Worm (Caenorhabditis elegans) whole organism, L1 larva: ENCODE results near the gene F02C9.1.

ENCODE experiments used
- C16A3.4 ChIP-seq: fragments of 150-350 bp; optimal IDR thresholded peaks from 2 replicates; lab custom pipeline; 2014; ENCODE audit warnings: missing biosample characterization, missing genetic modification characterization
- F16B12.6 ChIP-seq: fragments of 150-350 bp; optimal IDR thresholded peaks from 2 replicates; lab custom pipeline; 2014; ENCODE audit warnings: missing biosample characterization, missing genetic modification characterization
- Y116A8C.19 ChIP-seq: sonication (generic microtip); optimal IDR thresholded peaks from 2 replicates; lab custom pipeline; 2016; ENCODE audit warnings: missing compliant biosample characterization, missing genetic modification characterization, borderline replicate concordance
- aha-1 ChIP-seq: fragments of 150-350 bp; optimal IDR thresholded peaks from 2 replicates; lab custom pipeline; 2014; ENCODE audit warnings: missing biosample characterization, missing genetic modification characterization
- alr-1 ChIP-seq: fragments of 200-800 bp; sonication (Bioruptor generic); optimal IDR thresholded peaks from 2 replicates; lab custom pipeline; 2018; ENCODE audit warnings: borderline replicate concordance, mild to moderate bottlenecking, missing genetic modification characterization, missing compliant biosample characterization
- aly-2 ChIP-seq: fragments of 150-350 bp; optimal IDR thresholded peaks from 2 replicates; lab custom pipeline; 2014; ENCODE audit warnings: missing biosample characterization, missing genetic modification characterization
- blmp-1 ChIP-seq: fragments of 150-350 bp; optimal IDR thresholded peaks from 2 replicates; lab custom pipeline; 2014; ENCODE audit warnings: missing biosample characterization, missing genetic modification characterization
- ceh-82 ChIP-seq, 3 experiments: fragments of 150-350 bp in 1 of 3; sonication (generic microtip) in 2 of 3; optimal IDR thresholded peaks; 2 replicates each; lab custom pipeline; 2014 to 2017; ENCODE audit warnings: missing biosample characterization in 3 of 3, missing genetic modification characterization in 3 of 3
- ceh-90 ChIP-seq: sonication (generic microtip); optimal IDR thresholded peaks from 2 replicates; lab custom pipeline; 2016; ENCODE audit warnings: missing genetic modification characterization, missing compliant biosample characterization
- ces-1 ChIP-seq: fragments of 150-350 bp; optimal IDR thresholded peaks from 2 replicates; lab custom pipeline; 2014; ENCODE audit warnings: missing biosample characterization, missing genetic modification reagents, missing genetic modification characterization
- efl-3 ChIP-seq: fragments of 200-800 bp; sonication (Bioruptor generic); optimal IDR thresholded peaks from 2 replicates; lab custom pipeline; 2018; ENCODE audit warnings: mild to moderate bottlenecking, missing genetic modification characterization, missing compliant biosample characterization
- elt-2 ChIP-seq: sonication (generic microtip); optimal IDR thresholded peaks from 2 replicates; lab custom pipeline; 2016; ENCODE audit warnings: missing genetic modification characterization, mild to moderate bottlenecking, inconsistent platforms, missing compliant biosample characterization, missing genetic modification reagents
- elt-3 ChIP-seq, 6 experiments: fragments of 150-350 bp in 1 of 6; sonication (generic microtip); optimal IDR thresholded peaks; 2 replicates each; lab custom pipeline; 2017 to 2018; ENCODE audit warnings: missing biosample characterization in 6 of 6, missing genetic modification characterization in 6 of 6, inconsistent platforms in 1 of 6
- fkh-10 ChIP-seq: sonication (generic microtip); optimal IDR thresholded peaks from 2 replicates; lab custom pipeline; 2017; ENCODE audit warnings: missing biosample characterization, missing genetic modification reagents, missing genetic modification characterization
- fkh-4 ChIP-seq: sonication (generic microtip); optimal IDR thresholded peaks from 2 replicates; lab custom pipeline; 2016; ENCODE audit warnings: missing compliant biosample characterization, missing genetic modification characterization, borderline replicate concordance
- fos-1 ChIP-seq: fragments of 150-350 bp; optimal IDR thresholded peaks from 2 replicates; lab custom pipeline; 2014; ENCODE audit warnings: missing biosample characterization, missing genetic modification characterization
- jun-1 ChIP-seq: fragments of 150-350 bp; optimal IDR thresholded peaks from 2 replicates; lab custom pipeline; 2014; ENCODE audit warnings: missing biosample characterization, missing genetic modification reagents, missing genetic modification characterization
- lin-13 ChIP-seq: fragments of 150-350 bp; optimal IDR thresholded peaks from 2 replicates; lab custom pipeline; 2014; ENCODE audit warnings: missing biosample characterization, missing genetic modification reagents, missing genetic modification characterization
- lin-35 ChIP-seq, 2 experiments: fragments of 150-350 bp; optimal IDR thresholded peaks; 2 replicates each; lab custom pipeline; 2014; ENCODE audit warnings: missing biosample characterization in 2 of 2, missing genetic modification characterization in 2 of 2, missing genetic modification reagents in 2 of 2
- mdl-1 ChIP-seq, 2 experiments: fragments of 150-350 bp; optimal IDR thresholded peaks; 2 replicates each; lab custom pipeline; 2014 to 2017; ENCODE audit warnings: missing biosample characterization in 2 of 2, missing genetic modification characterization in 2 of 2, inconsistent platforms in 1 of 2
- mef-2 ChIP-seq: fragments of 150-350 bp; optimal IDR thresholded peaks from 2 replicates; lab custom pipeline; 2014; ENCODE audit warnings: missing biosample characterization, missing genetic modification characterization
- nhr-11 ChIP-seq: fragments of 150-350 bp; optimal IDR thresholded peaks from 2 replicates; lab custom pipeline; 2014; ENCODE audit warnings: missing biosample characterization, missing genetic modification characterization
- nhr-19 ChIP-seq: fragments of 200-800 bp; sonication (Bioruptor generic); conservative IDR thresholded peaks from 2 replicates; pipeline ENCODE4 v1.3.6; 2022; ENCODE audit warnings: missing genetic modification characterization, missing compliant biosample characterization
- nhr-28 ChIP-seq: fragments of 150-350 bp; optimal IDR thresholded peaks from 2 replicates; lab custom pipeline; 2014; ENCODE audit warnings: missing biosample characterization, missing genetic modification characterization
- nhr-76 ChIP-seq: sonication (generic microtip); optimal IDR thresholded peaks from 2 replicates; lab custom pipeline; 2017; ENCODE audit warnings: missing biosample characterization, missing genetic modification characterization
- nhr-90 ChIP-seq: sonication (generic microtip); optimal IDR thresholded peaks from 2 replicates; lab custom pipeline; 2016; ENCODE audit warnings: mild to moderate bottlenecking, missing genetic modification characterization, missing compliant biosample characterization; ENCODE audit not compliant: poor library complexity
- pag-3 ChIP-seq: sonication (generic microtip); optimal IDR thresholded peaks from 2 replicates; lab custom pipeline; 2017; ENCODE audit warnings: missing genetic modification characterization, mild to moderate bottlenecking, missing compliant biosample characterization, antibody characterized with exemption, borderline replicate concordance; ENCODE audit not compliant: insufficient read depth
- pax-3 ChIP-seq: fragments of 200-800 bp; sonication (Bioruptor generic); optimal IDR thresholded peaks from 2 replicates; lab custom pipeline; 2018; ENCODE audit warnings: mild to moderate bottlenecking, missing genetic modification characterization, moderate library complexity, missing compliant biosample characterization
- swsn-7 ChIP-seq: sonication (generic microtip); optimal IDR thresholded peaks from 2 replicates; lab custom pipeline; 2016; ENCODE audit warnings: missing genetic modification characterization, missing compliant biosample characterization
- unc-130 ChIP-seq: fragments of 150-350 bp; optimal IDR thresholded peaks from 2 replicates; lab custom pipeline; 2017; ENCODE audit warnings: missing biosample characterization, missing genetic modification characterization, inconsistent platforms
- unc-30 ChIP-seq: sonication (generic microtip); optimal IDR thresholded peaks from 2 replicates; lab custom pipeline; 2017; ENCODE audit warnings: missing biosample characterization, missing genetic modification characterization
- unc-98 ChIP-seq: fragments of 200-800 bp; sonication (Bioruptor generic); IDR thresholded peaks from 2 replicates; pipeline ENCODE4 v1.3.6; 2022; ENCODE audit warnings: missing genetic modification characterization, missing compliant biosample characterization
- xbp-1 ChIP-seq: sonication (generic microtip); optimal IDR thresholded peaks from 2 replicates; lab custom pipeline; 2016; ENCODE audit warnings: missing genetic modification characterization, missing compliant biosample characterization
- zip-4 ChIP-seq: fragments of 200-800 bp; sonication (Bioruptor generic); optimal IDR thresholded peaks from 2 replicates; lab custom pipeline; 2018; ENCODE audit warnings: mild to moderate bottlenecking, missing genetic modification characterization, moderate library complexity, missing compliant biosample characterization
- ztf-11 ChIP-seq, 2 experiments: sonication (generic microtip); optimal IDR thresholded peaks; 2 replicates each; lab custom pipeline; 2016 to 2017; ENCODE audit warnings: missing genetic modification characterization in 2 of 2, missing biosample characterization in 1 of 2, missing compliant biosample characterization in 1 of 2
- ztf-4 ChIP-seq: fragments of 150-350 bp; optimal IDR thresholded peaks from 2 replicates; lab custom pipeline; 2014; ENCODE audit warnings: missing biosample characterization, missing genetic modification characterization

Gene F02C9.1

ce11 chrV:3145241-3145640 is 6.7 kb downstream of the F02C9.1 start:
- no peak for TF ChIP-seq fkh-4
- TF ChIP-seq zip-4 (GFP tag; lab: Kevin White, UChicago) = no peak
- TF ChIP-seq elt-2 (tag; lab: Kevin White, UChicago) = no peak
- TF ChIP-seq nhr-28 (tag; lab: Kevin White, UChicago) = no peak
- no peak for TF ChIP-seq Y116A8C.19 (tag; lab: Kevin White, UChicago)
- no peak for TF ChIP-seq fos-1 (tag; lab: Kevin White, UChicago)
- TF ChIP-seq ztf-4 (tag; lab: Kevin White, UChicago) = no peak
- TF ChIP-seq unc-30 (tag; lab: Kevin White, UChicago) = no peak
- TF ChIP-seq aha-1 (tag; lab: Kevin White, UChicago) = no peak
- no peak for TF ChIP-seq fkh-10 (GFP tag; lab: Kevin White, UChicago)
- TF ChIP-seq unc-98 (GFP tag; lab: Robert Waterston, UW) = no peak
- no peak for TF ChIP-seq mef-2
- TF ChIP-seq unc-130 (tag; lab: Kevin White, UChicago) = no peak
- no peak for TF ChIP-seq xbp-1 (tag; lab: Kevin White, UChicago)
- TF ChIP-seq nhr-90 = no peak
- no peak for TF ChIP-seq jun-1 (tag; lab: Kevin White, UChicago)

ce11 chrV:3146932-3147331 is 8.4 kb downstream of the F02C9.1 start, which contains the start of gene srab-11:
Gene srab-11 (minus strand): TSS chrV:3147032.
- no peak for TF ChIP-seq nhr-76 (tag; lab: Kevin White, UChicago)
- TF ChIP-seq C16A3.4 (tag; lab: Kevin White, UChicago) = no peak
- TF ChIP-seq pax-3 = no peak

- TF ChIP-seq pag-3 (no peak), ceh-82 (tag; optimal IDR thresholded peaks at IDR 0.05; lab: Kevin White, UChicago) (no peak), swsn-7 (no peak), lin-13 (GFP tag; lab: Kevin White, UChicago) (no peak), xbp-1 (tag; lab: Kevin White, UChicago) (no peak), ces-1 (GFP tag; lab: Kevin White, UChicago) (no peak), nhr-11 (tag; lab: Kevin White, UChicago) (no peak), blmp-1 (no peak), unc-130 (tag; lab: Kevin White, UChicago) (no peak), pax-3 (no peak), mdl-1 (tag; optimal IDR thresholded peaks at IDR 0.05; lab: Kevin White, UChicago) (no peak), F16B12.6 (tag; lab: Kevin White, UChicago) (no peak), elt-3 (tag; optimal IDR thresholded peaks at IDR 0.05; lab: Kevin White, UChicago) (no peak), nhr-19 (GFP tag; lab: Robert Waterston, UW) (no peak), lin-35 (GFP tag; optimal IDR thresholded peaks at IDR 0.05; lab: Kevin White, UChicago) (no peak), ceh-90 (no peak), aly-2 (no peak), alr-1 (tag; lab: Kevin White, UChicago) (no peak), ztf-11 (tag; optimal IDR thresholded peaks at IDR 0.05; lab: Kevin White, UChicago) (no peak), efl-3 (GFP tag; lab: Kevin White, UChicago) (no peak)
These were observed 11.5 kb downstream of the F02C9.1 start for ce11 chrV:3149910-3150428.

ce11 chrV:3151862-3152261 is 13.4 kb downstream of the F02C9.1 start, which contains the start of gene srab-6:
Gene srab-6 (minus strand): TSS chrV:3151962.
- no peak for TF ChIP-seq ceh-82 (tag; optimal IDR thresholded peaks at IDR 0.05; lab: Kevin White, UChicago)
